Worm (Caenorhabditis elegans) whole organism, young adult: ENCODE data around the gene gtf-2H5.

Experiments
- C06A6.2 ChIP-seq: fragments of 200-800 bp; sonication (Bioruptor generic); conservative IDR thresholded peaks from 2 replicates; pipeline ENCODE4 v1.3.6; 2022; ENCODE audit warnings: missing genetic modification characterization, missing compliant biosample characterization
- C17E4.6 ChIP-seq: fragments of 200-800 bp; sonication (Bioruptor generic); IDR thresholded peaks from 2 replicates; pipeline ENCODE4 v1.3.6; 2022; ENCODE audit warnings: missing genetic modification reagents, missing genetic modification characterization, missing compliant biosample characterization
- F22D6.2 ChIP-seq: sonication (generic microtip); optimal IDR thresholded peaks from 2 replicates; lab custom pipeline; 2016; ENCODE audit warnings: mild to moderate bottlenecking, missing genetic modification characterization, missing compliant biosample characterization
- F57A8.1 ChIP-seq: fragments of 200-800 bp; sonication (Bioruptor generic); optimal IDR thresholded peaks from 2 replicates; lab custom pipeline; 2018; ENCODE audit warnings: mild to moderate bottlenecking, missing genetic modification characterization, moderate library complexity, missing compliant biosample characterization
- T26A5.8 ChIP-seq: sonication (generic microtip); optimal IDR thresholded peaks from 2 replicates; lab custom pipeline; 2016; ENCODE audit warnings: missing genetic modification characterization, missing compliant biosample characterization
- Y53G8AR.9 ChIP-seq: fragments of 200-800 bp; sonication (Bioruptor generic); conservative IDR thresholded peaks from 2 replicates; pipeline ENCODE4 v1.3.6; 2022; ENCODE audit warnings: missing genetic modification reagents, missing genetic modification characterization, missing compliant biosample characterization
- Y67H2A.10 ChIP-seq: fragments of 200-800 bp; sonication (Bioruptor generic); conservative IDR thresholded peaks from 2 replicates; pipeline ENCODE4 v1.3.6; 2022; ENCODE audit warnings: missing genetic modification reagents, missing genetic modification characterization, missing compliant biosample characterization
- attf-3 ChIP-seq: fragments of 200-800 bp; sonication (Bioruptor generic); conservative IDR thresholded peaks from 2 replicates; pipeline ENCODE4 v1.3.6; 2022; ENCODE audit warnings: missing genetic modification reagents, missing genetic modification characterization, missing compliant biosample characterization
- cebp-1 ChIP-seq, 2 experiments: fragments of 200-800 bp in 1 of 2; sonication (Bioruptor generic) in 1 of 2; sonication (generic microtip) in 1 of 2; IDR thresholded peaks in 1 of 2; optimal IDR thresholded peaks in 1 of 2; 2 replicates each; pipeline versions ENCODE4 v1.3.6 to Lab custom; 2017 to 2022; ENCODE audit warnings: missing compliant biosample characterization in 2 of 2, missing genetic modification characterization in 2 of 2, mild to moderate bottlenecking in 1 of 2, missing genetic modification reagents in 1 of 2, moderate library complexity in 1 of 2
- ceh-27 ChIP-seq: fragments of 200-800 bp; sonication (Bioruptor generic); optimal IDR thresholded peaks from 2 replicates; lab custom pipeline; 2018; ENCODE audit warnings: mild to moderate bottlenecking, missing genetic modification characterization, moderate library complexity, missing compliant biosample characterization
- ceh-79 ChIP-seq: sonication (generic microtip); optimal IDR thresholded peaks from 2 replicates; lab custom pipeline; 2017; ENCODE audit warnings: mild to moderate bottlenecking, missing genetic modification characterization, missing compliant biosample characterization
- dpff-1 ChIP-seq: sonication (generic microtip); optimal IDR thresholded peaks from 2 replicates; lab custom pipeline; 2017; ENCODE audit warnings: mild to moderate bottlenecking, missing genetic modification characterization, missing compliant biosample characterization
- dpl-1 ChIP-seq: fragments of 150-350 bp; optimal IDR thresholded peaks from 2 replicates; lab custom pipeline; 2014; ENCODE audit warnings: missing biosample characterization, missing genetic modification reagents, missing genetic modification characterization
- egrh-3 ChIP-seq: fragments of 200-800 bp; sonication (Bioruptor generic); IDR thresholded peaks from 2 replicates; pipeline ENCODE4 v1.3.6; 2022; ENCODE audit warnings: missing genetic modification reagents, missing genetic modification characterization, missing compliant biosample characterization
- fkh-3 ChIP-seq: sonication (generic microtip); optimal IDR thresholded peaks from 2 replicates; lab custom pipeline; 2016; ENCODE audit warnings: mild to moderate bottlenecking, missing genetic modification characterization, missing compliant biosample characterization
- him-1 ChIP-seq: sonication (generic microtip); optimal IDR thresholded peaks from 2 replicates; lab custom pipeline; 2016; ENCODE audit warnings: missing genotype, missing genetic modification reagents, missing genetic modification characterization, missing compliant biosample characterization
- hrde-1 ChIP-seq: sonication (generic microtip); optimal IDR thresholded peaks from 2 replicates; lab custom pipeline; 2016; ENCODE audit warnings: missing genetic modification characterization, mild to moderate bottlenecking, missing compliant biosample characterization, moderate library complexity, missing genotype, missing genetic modification reagents, borderline replicate concordance
- lin-26 ChIP-seq: fragments of 200-800 bp; sonication (Bioruptor generic); IDR thresholded peaks from 2 replicates; pipeline ENCODE4 v1.3.6; 2022; ENCODE audit warnings: missing genetic modification reagents, missing genetic modification characterization, missing compliant biosample characterization
- lin-40 ChIP-seq: sonication (generic microtip); optimal IDR thresholded peaks from 2 replicates; lab custom pipeline; 2016; ENCODE audit warnings: missing genetic modification characterization, mild to moderate bottlenecking, missing compliant biosample characterization, missing genotype, missing genetic modification reagents
- mcd-1 ChIP-seq: fragments of 200-800 bp; sonication (Bioruptor generic); IDR thresholded peaks from 2 replicates; pipeline ENCODE4 v1.3.6; 2022; ENCODE audit warnings: missing genetic modification reagents, missing genetic modification characterization, missing compliant biosample characterization
- mel-28 ChIP-seq: sonication (generic microtip); optimal IDR thresholded peaks from 2 replicates; lab custom pipeline; 2016; ENCODE audit warnings: borderline replicate concordance, mild to moderate bottlenecking, missing genetic modification characterization, missing compliant biosample characterization
- nhr-179 ChIP-seq: sonication (generic microtip); optimal IDR thresholded peaks from 2 replicates; lab custom pipeline; 2016; ENCODE audit warnings: mild to moderate bottlenecking, missing genetic modification characterization, missing compliant biosample characterization
- nhr-80 ChIP-seq: sonication (generic microtip); optimal IDR thresholded peaks from 2 replicates; lab custom pipeline; 2016; ENCODE audit warnings: missing genetic modification characterization, missing compliant biosample characterization
- repo-1 ChIP-seq: sonication (generic microtip); optimal IDR thresholded peaks from 2 replicates; lab custom pipeline; 2017; ENCODE audit warnings: mild to moderate bottlenecking, missing genetic modification characterization, missing compliant biosample characterization
- unc-62 ChIP-seq: fragments of 150-350 bp; optimal IDR thresholded peaks from 2 replicates; lab custom pipeline; 2014; ENCODE audit warnings: missing biosample characterization, missing genetic modification reagents, missing genetic modification characterization
- zfh-2 ChIP-seq: fragments of 200-800 bp; sonication (Bioruptor generic); conservative IDR thresholded peaks from 2 replicates; pipeline ENCODE4 v1.3.6; 2022; ENCODE audit warnings: missing genetic modification reagents, missing genetic modification characterization, missing compliant biosample characterization
- ztf-18 ChIP-seq: sonication (generic microtip); optimal IDR thresholded peaks from 2 replicates; lab custom pipeline; 2016; ENCODE audit warnings: missing genotype, mild to moderate bottlenecking, missing genetic modification characterization, missing compliant biosample characterization
- ztf-25 ChIP-seq: fragments of 200-800 bp; sonication (Bioruptor generic); IDR thresholded peaks from 2 replicates; pipeline ENCODE4 v1.3.6; 2022; ENCODE audit warnings: missing genetic modification reagents, missing genetic modification characterization, missing compliant biosample characterization
- ztf-26 ChIP-seq: sonication (generic microtip); optimal IDR thresholded peaks from 2 replicates; lab custom pipeline; 2017; ENCODE audit warnings: missing genetic modification characterization, missing compliant biosample characterization
- ztf-28 ChIP-seq: fragments of 200-800 bp; sonication (Bioruptor generic); IDR thresholded peaks from 2 replicates; pipeline ENCODE4 v1.3.6; 2022; ENCODE audit warnings: missing genetic modification reagents, missing genetic modification characterization, missing compliant biosample characterization

Gene gtf-2H5

ce11 chrIII:598168-598567 is 20.8 kb upstream of the gtf-2H5 start (continued):
- TF ChIP-seq C06A6.2 (GFP tag; lab: Robert Waterston, UW), result no peak
- no peak for TF ChIP-seq dpl-1 (GFP tag; lab: Kevin White, UChicago)
- no peak for TF ChIP-seq ztf-18
- TF ChIP-seq fkh-3 (tag; lab: Kevin White, UChicago), result no peak
- TF ChIP-seq Y67H2A.10 (GFP tag; lab: Robert Waterston, UW), result no peak
- peak; percentile 32; the same call in 1 of the 2 replicates for TF ChIP-seq mcd-1 (GFP tag; lab: Robert Waterston, UW)
- TF ChIP-seq lin-40 (tag; lab: Kevin White, UChicago), result peak; percentile 55
- TF ChIP-seq ceh-27 (GFP tag; lab: Kevin White, UChicago), result peak; percentile 35
- TF ChIP-seq, all 124 proteins: peak for 14

ce11 chrIII:595449-595848 is 18.1 kb upstream of the gtf-2H5 start:
- TF ChIP-seq zfh-2 (peak; percentile 70), dpff-1 (tag; lab: Kevin White, UChicago) (no peak), egrh-3 (GFP tag; lab: Robert Waterston, UW) (peak; percentile 42; the same call in 1 of the 2 replicates), ztf-28 (GFP tag; lab: Robert Waterston, UW) (0 out of 2 replicates have a peak, but pooled peaks have one; percentile 36)

ce11 chrIII:587009-587408 is 9.6 kb upstream of the gtf-2H5 start, which contains the start of gene helq-1:
TSS of gene helq-1 (minus strand) at chrIII:587109.
- TF ChIP-seq mel-28 (tag; lab: Kevin White, UChicago) (no peak), repo-1 (tag; lab: Kevin White, UChicago) (no peak)

ce11 chrIII:576555-576954 is 812 bp downstream of the gtf-2H5 start:
- TF ChIP-seq lin-26 (GFP tag; lab: Robert Waterston, UW) (no peak), him-1 (peak; percentile 91)

- no peak for TF ChIP-seq T26A5.8 (tag; lab: Kevin White, UChicago)
These were observed 8.6 kb downstream of the gtf-2H5 start for ce11 chrIII:568815-569214.

- TF ChIP-seq ceh-79 (tag; lab: Kevin White, UChicago), result no peak
- no peak for TF ChIP-seq repo-1 (tag; lab: Kevin White, UChicago)
- TF ChIP-seq ztf-25 (GFP tag; lab: Robert Waterston, UW), result no peak
- no peak for TF ChIP-seq nhr-80
- TF ChIP-seq nhr-179 (tag; lab: Kevin White, UChicago), result no peak
- no peak for TF ChIP-seq F57A8.1 (GFP tag; lab: Kevin White, UChicago)
- no peak for TF ChIP-seq dpl-1 (GFP tag; lab: Kevin White, UChicago)
- no peak for TF ChIP-seq mcd-1 (GFP tag; lab: Robert Waterston, UW)
- no peak for TF ChIP-seq Y53G8AR.9 (GFP tag; lab: Robert Waterston, UW)
These were observed 12.6 kb downstream of the gtf-2H5 start for ce11 chrIII:564786-565185.

ce11 chrIII:563755-564154 is 13.6 kb downstream of the gtf-2H5 start:
- TF ChIP-seq C17E4.6 (GFP tag; lab: Robert Waterston, UW) (no peak), unc-62 (GFP tag; lab: Kevin White, UChicago) (no peak), hrde-1 (no peak), attf-3 (GFP tag; lab: Robert Waterston, UW) (no peak), cebp-1 (GFP tag; IDR thresholded peaks at IDR 0.05; lab: Robert Waterston, UW) (no peak), cebp-1 (tag; optimal IDR thresholded peaks at IDR 0.05; lab: Kevin White, UChicago) (no peak), fkh-3 (tag; lab: Kevin White, UChicago) (no peak), F22D6.2 (tag; lab: Kevin White, UChicago) (no peak), ztf-26 (tag; lab: Kevin White, UChicago) (no peak)
